Fruit fly (Drosophila melanogaster) whole organism, prepupa: ENCODE measurements around the gene CG32026.

Source experiments
- CG1621 ChIP-seq: fragments of 200-800 bp; sonication (Bioruptor generic); optimal IDR thresholded peaks from 3 replicates; lab custom pipeline; 2018; ENCODE audit warnings: missing biosample characterization, mild to moderate bottlenecking, missing genetic modification characterization
- CG16779 ChIP-seq: fragments of 200-800 bp; sonication (Bioruptor generic); optimal IDR thresholded peaks from 3 replicates; lab custom pipeline; 2017; ENCODE audit warnings: missing biosample characterization, mild to moderate bottlenecking, missing genetic modification characterization
- CG3032 ChIP-seq: fragments of 200-800 bp; optimal IDR thresholded peaks from 2 replicates; lab custom pipeline; 2019; ENCODE audit warnings: missing biosample characterization, mild to moderate bottlenecking, missing genetic modification characterization, moderate library complexity
- CG31627 ChIP-seq: fragments of 200-800 bp; sonication (Bioruptor generic); optimal IDR thresholded peaks from 3 replicates; lab custom pipeline; 2016; ENCODE audit warnings: missing biosample characterization, missing genetic modification characterization
- Lpt ChIP-seq: fragments of 200-800 bp; sonication (Bioruptor generic); optimal IDR thresholded peaks from 3 replicates; lab custom pipeline; 2016; ENCODE audit warnings: missing biosample characterization, missing genetic modification characterization
- OdsH ChIP-seq: fragments of 200-800 bp; sonication (Bioruptor generic); optimal IDR thresholded peaks from 3 replicates; lab custom pipeline; 2016; ENCODE audit warnings: missing biosample characterization, missing genetic modification characterization
- Sox102F ChIP-seq: fragments of 200-800 bp; sonication (Bioruptor generic); optimal IDR thresholded peaks from 2 replicates; lab custom pipeline; 2016; ENCODE audit warnings: missing biosample characterization, mild to moderate bottlenecking, missing genetic modification characterization
- achi ChIP-seq: fragments of 200-800 bp; sonication (Bioruptor generic); optimal IDR thresholded peaks from 3 replicates; lab custom pipeline; 2016; ENCODE audit warnings: missing biosample characterization, missing genetic modification characterization
- fd59A ChIP-seq: fragments of 200-800 bp; sonication (Bioruptor generic); optimal IDR thresholded peaks from 2 replicates; lab custom pipeline; 2017; ENCODE audit warnings: missing biosample characterization, mild to moderate bottlenecking, missing genetic modification characterization, missing genetic modification reagents
- pdm3 ChIP-seq: fragments of 200-800 bp; sonication (Bioruptor generic); optimal IDR thresholded peaks from 3 replicates; lab custom pipeline; 2016; ENCODE audit warnings: missing biosample characterization, missing genetic modification characterization

dm6 chr3L:8835441-8835840, 821 bp upstream of the CG32026 start:
- TF ChIP-seq OdsH (no peak), CG16779 (no peak), Sox102F (GFP tag; lab: Kevin White, UChicago) (no peak), CG3032 (tag; lab: Kevin White, UChicago) (no peak), pdm3 (GFP tag; lab: Kevin White, UChicago) (no peak), fd59A (GFP tag; lab: Kevin White, UChicago) (no peak), CG1621 (tag; lab: Kevin White, UChicago) (no peak), CG31627 (no peak), achi (GFP tag; lab: Kevin White, UChicago) (no peak), Lpt (GFP tag; lab: Kevin White, UChicago) (no peak)
